Worm (Caenorhabditis elegans): ENCODE measurements around the gene prx-1.

DNA sequence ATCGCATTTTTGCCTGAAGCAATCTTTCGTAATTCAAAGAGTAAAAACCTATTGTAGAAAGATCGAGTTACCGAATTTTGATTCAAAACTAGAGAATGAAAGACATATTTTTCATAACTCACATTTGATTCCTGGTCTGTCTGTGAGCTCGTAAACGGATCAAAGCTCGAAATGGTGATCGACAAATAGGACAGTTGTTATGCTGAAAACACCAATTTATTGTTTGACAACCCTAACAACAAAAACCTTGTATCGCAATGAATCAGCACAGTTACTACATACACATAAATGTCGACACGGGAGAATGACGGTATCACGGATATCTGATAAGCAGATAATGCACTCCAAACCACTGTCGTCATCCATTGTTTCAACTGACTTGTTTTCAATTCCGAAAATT is 4.1 kb upstream of the prx-1 start:
- TF ChIP-seq him-1 (tag; optimal IDR thresholded peaks at IDR 0.05) (no peak), W03F9.2 (tag; optimal IDR thresholded peaks at IDR 0.05) (no peak)

Measured in whole organism, L4/young adult.